Worm (Caenorhabditis elegans): ENCODE data around the gene F27B3.8.

ce11 chrIII:6606641-6607040 is 27.1 kb downstream of the F27B3.8 start:
- TF ChIP-seq lin-13 (GFP tag; optimal IDR thresholded peaks at IDR 0.05) (no peak), alr-1 (tag; optimal IDR thresholded peaks at IDR 0.05; ENCODE audit: borderline replicate concordance) (no peak), pag-3 (tag; optimal IDR thresholded peaks at IDR 0.05; ENCODE audit: borderline replicate concordance, insufficient read depth) (no peak), unc-130 (tag; optimal IDR thresholded peaks at IDR 0.05) (no peak), pqm-1 (tag; optimal IDR thresholded peaks at IDR 0.05) (no peak), zag-1 (tag; optimal IDR thresholded peaks at IDR 0.05) (no peak), ces-1 (GFP tag; optimal IDR thresholded peaks at IDR 0.05) (no peak), unc-98 (GFP tag; IDR thresholded peaks at IDR 0.05) (no peak), nhr-11 (tag; optimal IDR thresholded peaks at IDR 0.05) (no peak), sox-4 (tag; optimal IDR thresholded peaks at IDR 0.05) (no peak)
